Fruit fly (Drosophila melanogaster) ovary, adult (tissue): Measurements from ENCODE around the gene CG11601.

Experiments
- CG17801 ChIP-seq: fragments of 200-800 bp; optimal IDR thresholded peaks from 2 replicates; lab custom pipeline; 2019; ENCODE audit warnings: missing biosample characterization, mild to moderate bottlenecking, missing genetic modification characterization, moderate library complexity; ENCODE audit not compliant: partially characterized antibody

Gene CG11601

DNA sequence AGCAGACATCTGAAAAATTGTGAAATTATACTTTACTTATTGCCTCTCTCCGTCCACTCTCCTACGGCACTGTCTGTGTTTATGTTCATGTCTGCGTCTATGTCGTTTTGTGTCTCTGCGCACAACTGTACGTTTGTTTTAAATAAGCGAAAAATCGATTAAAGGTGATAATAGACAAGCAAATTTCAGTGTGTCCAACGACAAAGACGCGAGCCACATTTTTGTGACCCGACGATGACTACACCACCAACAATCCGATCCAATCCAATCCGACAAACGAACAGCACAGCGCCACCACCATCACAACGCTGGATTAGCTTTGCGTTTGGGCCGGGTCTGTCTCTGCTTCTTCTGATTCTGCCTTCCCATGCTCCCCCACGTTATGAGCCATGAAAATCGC, 38.5 kb downstream of the CG11601 start:
- no peak for TF ChIP-seq CG17801 (GFP tag; lab: Kevin White, UChicago)

DNA sequence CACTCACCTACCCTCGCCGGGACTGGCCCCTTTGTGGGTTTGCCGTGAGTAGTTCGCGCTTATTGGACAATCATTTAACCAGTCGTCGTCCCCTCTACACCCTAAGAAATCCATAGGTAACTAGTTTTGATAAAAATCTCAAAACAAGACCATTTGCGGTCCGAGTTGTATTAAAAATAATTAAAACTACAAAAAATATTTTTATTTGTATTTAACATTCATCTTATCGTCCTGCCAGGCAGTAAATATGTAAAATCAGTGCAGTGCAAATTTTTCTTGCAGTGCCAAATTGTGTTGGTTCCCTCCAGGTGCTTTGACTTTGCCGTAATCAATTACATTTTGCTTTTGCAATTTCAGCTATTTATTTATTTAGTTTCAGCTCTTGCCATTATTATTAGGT, 39.2 kb downstream of the CG11601 start:
- TF ChIP-seq CG17801 (GFP tag; lab: Kevin White, UChicago) = no peak

- TF ChIP-seq CG17801 (GFP tag; lab: Kevin White, UChicago) = no peak
Observed at dm6 chr2L:243123-243522, 39.9 kb downstream of the CG11601 start.

DNA sequence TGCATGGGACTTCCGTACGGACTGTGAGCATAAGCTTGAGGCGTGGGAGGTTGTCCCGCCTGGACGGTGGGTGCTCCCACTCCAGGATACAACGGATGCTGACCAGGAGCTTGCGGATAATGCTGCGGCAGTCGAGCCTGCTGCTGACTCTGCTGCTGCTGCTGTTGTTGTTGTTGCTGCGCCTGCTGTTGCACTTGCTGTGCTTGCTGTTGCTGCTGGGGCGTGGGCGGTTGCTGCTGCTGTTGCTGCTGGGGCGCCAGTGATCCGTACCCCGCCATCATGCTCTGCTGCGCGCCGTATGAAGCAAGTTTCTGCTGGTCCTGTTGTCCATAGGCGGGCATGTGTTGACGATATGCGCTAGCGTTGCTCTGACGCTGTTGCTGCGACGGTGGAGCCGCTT, 41.7 kb downstream of the CG11601 start:
- TF ChIP-seq CG17801 (GFP tag; lab: Kevin White, UChicago) = no peak

- TF ChIP-seq CG17801 (GFP tag; lab: Kevin White, UChicago) = no peak
Observed at dm6 chr2L:240176-240769, 42.8 kb downstream of the CG11601 start.

dm6 chr2L:232187-232586, 50.9 kb downstream of the CG11601 start, which contains the start of gene CG13693:
CG13693 (plus strand) TSS chr2L:232487.
- no peak for TF ChIP-seq CG17801 (GFP tag; lab: Kevin White, UChicago)
